Fruit fly (Drosophila melanogaster): ENCODE data around the gene CG14647.

The CG14647 gene

DNA sequence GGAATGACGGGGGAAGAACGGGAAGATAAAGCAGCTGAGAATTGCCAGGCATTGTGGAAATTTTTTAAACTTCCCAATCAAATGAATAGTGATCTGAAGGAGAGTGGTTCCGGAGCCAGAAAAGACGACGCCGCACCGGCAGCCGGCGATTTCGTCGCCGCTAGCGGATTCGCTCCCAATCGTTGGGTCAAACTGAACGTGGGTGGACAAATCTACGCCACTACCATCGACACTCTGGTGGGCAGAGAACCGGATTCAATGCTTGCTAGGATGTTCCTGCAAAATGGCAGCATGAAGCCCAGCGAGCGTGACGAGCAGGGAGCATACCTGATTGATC is at the start of gene CG14647:
CG14647 (plus strand) TSS at position 14 of the 337 bp plus-strand sequence.
- TF ChIP-seq CG8478 (optimal IDR thresholded peaks at IDR 0.05) (no peak), psq (optimal IDR thresholded peaks at IDR 0.05) (no peak), Dll (optimal IDR thresholded peaks at IDR 0.05) (no peak), EcR (GFP tag; optimal IDR thresholded peaks at IDR 0.05) (no peak), usp (GFP tag; optimal IDR thresholded peaks at IDR 0.05) (no peak), pan (optimal IDR thresholded peaks at IDR 0.05) (no peak)

DNA sequence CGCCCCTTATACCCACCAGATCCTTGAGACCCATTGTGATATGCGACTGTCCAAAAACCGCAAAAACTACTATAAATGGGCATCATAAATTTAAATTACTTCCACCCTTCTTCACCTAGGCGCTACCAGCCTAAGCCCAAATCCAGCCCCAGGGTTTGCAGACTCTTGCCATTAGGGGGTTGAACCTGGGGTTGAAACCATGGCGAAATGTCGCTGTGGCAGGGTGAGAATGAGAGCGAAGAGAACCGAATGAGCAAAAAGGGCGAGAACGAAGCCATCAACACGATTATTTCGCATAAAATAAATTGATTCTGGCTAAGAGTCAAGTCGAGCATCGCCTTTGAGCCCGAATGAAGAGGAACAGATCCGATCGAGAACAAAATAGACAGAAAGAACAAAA is 46.7 kb upstream of the CG14647 start:
- TF ChIP-seq CG8478 (optimal IDR thresholded peaks at IDR 0.05) (no peak), EcR (GFP tag; optimal IDR thresholded peaks at IDR 0.05) (no peak), Dll (optimal IDR thresholded peaks at IDR 0.05) (no peak), psq (optimal IDR thresholded peaks at IDR 0.05) (no peak), usp (GFP tag; optimal IDR thresholded peaks at IDR 0.05) (no peak), pan (optimal IDR thresholded peaks at IDR 0.05) (no peak)

dm6 chr3R:4359625-4360024 is 40.7 kb upstream of the CG14647 start, which contains the start of gene CG1090:
TSS of gene CG1090 (plus strand) at chr3R:4359883.
- TF ChIP-seq psq (optimal IDR thresholded peaks at IDR 0.05) (no peak), Dll (optimal IDR thresholded peaks at IDR 0.05) (no peak), pan (optimal IDR thresholded peaks at IDR 0.05) (no peak)

DNA sequence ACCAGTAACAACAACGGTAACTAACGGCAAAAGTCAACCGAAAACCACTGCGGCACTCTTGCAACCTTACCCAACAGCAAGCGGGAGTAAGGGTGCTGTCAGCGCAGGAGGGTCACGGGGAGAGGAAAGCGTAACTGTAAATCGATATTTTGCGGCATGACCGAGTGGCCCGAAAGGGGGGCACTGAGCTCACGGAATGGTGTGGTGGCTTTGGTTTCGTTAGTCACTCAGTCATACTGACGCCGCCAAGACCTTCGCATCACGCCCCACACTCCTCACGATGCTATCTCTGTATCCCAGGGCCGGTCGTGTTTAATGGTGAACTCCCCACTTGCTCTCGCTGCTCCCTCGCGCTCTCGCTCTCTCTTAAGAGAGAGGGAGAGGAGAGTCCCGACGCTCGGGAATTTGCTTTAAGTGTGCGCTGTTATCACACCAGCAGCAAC is 39.6 kb upstream of the CG14647 start:
- TF ChIP-seq EcR (GFP tag; optimal IDR thresholded peaks at IDR 0.05) (peak in 1 of 2 experiments; percentile 43), Dll (optimal IDR thresholded peaks at IDR 0.05) (peak; percentile 50), usp (GFP tag; optimal IDR thresholded peaks at IDR 0.05) (no peak)

DNA sequence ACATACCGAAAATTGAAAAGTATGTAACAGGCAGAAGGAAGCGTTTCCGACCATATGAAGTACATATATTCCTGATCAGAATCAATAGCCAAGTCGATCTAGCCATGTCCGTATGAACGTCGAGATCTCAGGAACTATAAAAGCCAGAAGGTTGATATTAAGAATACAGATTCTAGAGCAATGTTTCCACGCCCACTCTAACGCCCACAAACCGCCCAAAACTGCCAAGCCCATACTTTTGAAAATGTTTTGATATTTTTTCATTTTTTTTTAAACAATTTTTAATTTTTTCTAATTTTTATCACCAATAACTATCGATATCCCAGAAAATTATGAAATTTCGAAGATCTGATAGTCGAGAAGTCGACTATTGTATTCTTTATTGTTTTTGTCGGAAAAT is 38.3 kb upstream of the CG14647 start:
- TF ChIP-seq psq (optimal IDR thresholded peaks at IDR 0.05) (no peak), pan (optimal IDR thresholded peaks at IDR 0.05) (no peak), CG8478 (optimal IDR thresholded peaks at IDR 0.05) (no peak), Dll (optimal IDR thresholded peaks at IDR 0.05) (no peak), usp (GFP tag; optimal IDR thresholded peaks at IDR 0.05) (no peak), EcR (GFP tag; optimal IDR thresholded peaks at IDR 0.05) (no peak)

DNA sequence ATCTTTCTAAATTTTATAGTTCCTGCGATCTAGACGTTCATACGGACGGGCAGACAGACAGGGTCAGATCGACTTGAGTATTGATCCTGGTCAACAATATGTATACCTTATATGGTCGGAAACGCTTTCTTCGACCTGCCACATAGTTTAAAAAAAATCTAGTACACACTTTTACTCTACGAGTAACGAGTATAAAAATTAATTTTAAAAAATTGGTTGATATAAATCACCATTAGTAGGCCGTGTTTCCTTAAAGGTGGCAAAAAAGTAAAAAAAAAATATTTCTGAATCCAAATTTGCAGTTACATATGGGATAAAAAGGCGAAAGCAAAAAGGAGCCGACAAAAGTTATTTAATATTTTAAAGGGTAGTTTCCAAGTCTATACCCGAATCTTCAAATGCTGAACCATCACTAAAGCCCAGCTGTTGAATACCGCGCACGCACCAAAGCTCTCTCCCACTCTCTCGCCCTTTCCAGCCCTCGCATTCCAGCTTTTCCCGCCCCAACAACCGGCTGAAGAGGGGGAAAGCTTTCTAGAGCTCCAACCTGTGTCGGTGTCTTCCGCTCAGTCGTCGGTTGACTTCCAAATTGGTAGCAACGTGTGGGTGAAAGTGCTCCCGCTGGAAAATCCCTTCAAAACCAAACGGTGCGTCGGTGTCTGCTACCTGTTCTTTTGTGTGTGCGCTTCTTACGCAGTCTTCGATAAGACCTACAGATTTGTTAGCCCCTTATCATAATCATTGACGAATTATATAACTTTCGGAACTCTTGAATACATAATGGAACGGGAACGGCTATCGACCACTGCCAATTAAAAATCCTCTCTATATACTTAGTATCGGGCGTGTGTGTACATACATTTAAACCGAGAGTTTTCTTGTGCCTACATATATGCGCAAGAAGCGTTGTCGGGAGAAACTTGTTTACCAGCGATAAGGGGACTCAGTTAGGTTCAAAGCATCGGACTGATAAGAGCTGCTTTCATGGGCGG is 21.7 kb upstream of the CG14647 start, which contains the start of gene Sfxn1-3:
Sfxn1-3 (plus strand) TSS at position 238 of the 992 bp plus-strand sequence.
- TF ChIP-seq usp (GFP tag; optimal IDR thresholded peaks at IDR 0.05): no peak
- peak; percentile 74 for TF ChIP-seq pan (optimal IDR thresholded peaks at IDR 0.05)

DNA sequence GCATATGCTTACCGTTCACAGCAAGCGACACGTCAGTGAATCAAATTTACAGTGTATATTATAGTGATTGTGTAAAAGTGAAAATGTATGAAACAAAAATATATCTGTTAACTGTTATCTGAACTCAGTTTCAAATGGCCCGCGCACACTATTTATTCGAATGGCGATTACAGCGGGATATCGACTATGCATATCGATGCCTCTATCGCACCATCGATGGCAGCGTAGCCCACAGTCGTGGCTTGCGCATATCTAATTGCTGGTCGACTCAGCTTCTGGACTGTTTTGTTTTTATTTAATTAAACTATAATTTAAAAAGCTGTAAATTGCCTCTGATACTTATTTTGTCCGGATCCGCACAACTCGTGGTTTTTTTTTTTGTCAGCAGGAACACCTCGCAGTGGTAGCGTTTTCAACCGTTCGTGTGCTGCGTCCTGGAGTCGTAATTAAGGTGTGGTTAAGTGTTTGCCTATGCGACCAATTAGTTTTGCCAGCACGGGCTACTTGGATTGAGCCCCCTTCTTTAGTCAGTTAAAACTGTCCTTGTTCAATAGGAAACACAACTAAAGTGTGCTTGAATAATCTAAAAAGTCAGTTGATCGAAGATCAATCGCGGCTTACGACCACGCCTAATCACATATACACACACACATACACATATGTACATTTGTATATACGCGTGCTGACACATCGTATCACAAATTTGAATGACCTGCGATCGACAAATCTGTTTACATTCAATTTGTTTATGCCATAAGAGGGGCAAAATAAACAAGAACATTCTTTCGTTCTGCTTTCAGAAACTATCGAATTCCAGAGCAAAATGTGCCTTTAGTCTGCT is 19.0 kb upstream of the CG14647 start, which contains the start of gene Cont:
Cont (plus strand) TSS at position 228 of the 841 bp plus-strand sequence.
- TF ChIP-seq EcR (GFP tag; optimal IDR thresholded peaks at IDR 0.05) (no peak), usp (GFP tag; optimal IDR thresholded peaks at IDR 0.05) (no peak), CG8478 (optimal IDR thresholded peaks at IDR 0.05) (no peak), psq (optimal IDR thresholded peaks at IDR 0.05) (no peak)

DNA sequence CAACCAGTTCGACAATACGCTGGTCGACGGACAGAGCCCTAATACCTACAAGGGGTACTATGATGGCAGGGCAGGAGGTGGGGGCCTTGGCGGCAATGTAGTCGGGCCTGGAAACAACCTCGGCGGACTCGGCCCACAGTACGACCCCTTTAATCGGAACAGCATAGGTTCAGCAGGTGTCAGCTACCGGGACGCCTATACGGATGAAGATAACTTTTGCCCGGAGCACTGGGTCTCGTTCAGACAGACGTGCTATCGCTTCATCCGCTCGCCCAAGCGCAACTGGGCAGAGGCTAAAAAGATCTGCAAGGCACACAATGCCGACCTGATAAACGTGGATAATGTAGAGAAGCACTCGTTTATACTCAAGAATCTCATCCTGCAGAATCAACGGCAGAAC is 18.1 kb upstream of the CG14647 start:
- TF ChIP-seq CG8478 (optimal IDR thresholded peaks at IDR 0.05): no peak
- no peak for TF ChIP-seq pan (optimal IDR thresholded peaks at IDR 0.05)
- no peak for TF ChIP-seq Dll (optimal IDR thresholded peaks at IDR 0.05)

DNA sequence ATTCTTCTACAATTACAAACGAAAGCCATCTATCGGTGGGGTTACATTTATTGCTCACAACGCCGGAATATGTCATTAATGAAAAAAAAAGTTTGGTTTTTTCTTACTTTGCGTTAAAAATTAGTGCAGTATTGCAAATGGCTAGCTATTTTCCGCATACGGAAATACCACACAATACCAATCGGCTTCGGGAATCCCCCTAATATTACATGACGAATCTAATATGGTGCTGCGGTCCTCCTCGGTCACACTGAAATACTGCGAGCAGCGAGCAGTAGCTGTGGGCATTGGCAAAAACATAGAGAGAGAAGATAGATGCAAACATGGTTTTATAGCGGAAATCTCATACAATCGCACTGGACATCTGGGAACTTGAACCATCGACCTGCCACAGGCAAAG is 12.8 kb upstream of the CG14647 start, which contains the start of gene tub:
tub (plus strand) TSS at position 253 of the 400 bp plus-strand sequence.
- TF ChIP-seq psq (optimal IDR thresholded peaks at IDR 0.05) (no peak), Dll (optimal IDR thresholded peaks at IDR 0.05) (no peak), pan (optimal IDR thresholded peaks at IDR 0.05) (no peak), CG8478 (optimal IDR thresholded peaks at IDR 0.05) (no peak), EcR (GFP tag; optimal IDR thresholded peaks at IDR 0.05) (no peak), usp (GFP tag; optimal IDR thresholded peaks at IDR 0.05) (no peak)

DNA sequence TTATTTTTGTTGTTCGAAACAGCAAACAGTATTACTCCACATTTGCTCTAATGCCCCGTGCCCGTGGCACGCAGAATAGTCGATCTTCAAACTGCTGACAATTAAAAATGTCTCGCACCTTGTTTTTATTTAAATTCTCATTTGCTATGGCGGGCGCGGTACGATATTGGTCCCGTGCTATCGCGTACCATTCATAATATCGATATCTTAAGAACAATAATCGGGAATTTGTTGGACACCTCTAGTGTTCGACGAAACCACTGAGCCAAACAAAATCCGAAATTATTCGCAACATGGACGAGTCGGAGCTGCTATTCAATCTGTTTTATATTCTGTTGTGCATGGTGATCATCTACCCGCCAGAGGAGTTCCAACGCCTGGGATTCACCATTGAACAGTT is 10.2 kb upstream of the CG14647 start, which contains the start of gene CG14646:
CG14646 (plus strand) TSS at position 234 of the 400 bp plus-strand sequence.
- TF ChIP-seq usp (GFP tag; optimal IDR thresholded peaks at IDR 0.05): no peak
- TF ChIP-seq pan (optimal IDR thresholded peaks at IDR 0.05): no peak
- no peak for TF ChIP-seq EcR (GFP tag; optimal IDR thresholded peaks at IDR 0.05)
- no peak for TF ChIP-seq CG8478 (optimal IDR thresholded peaks at IDR 0.05)
- TF ChIP-seq psq (optimal IDR thresholded peaks at IDR 0.05): no peak
- no peak for TF ChIP-seq Dll (optimal IDR thresholded peaks at IDR 0.05)

DNA sequence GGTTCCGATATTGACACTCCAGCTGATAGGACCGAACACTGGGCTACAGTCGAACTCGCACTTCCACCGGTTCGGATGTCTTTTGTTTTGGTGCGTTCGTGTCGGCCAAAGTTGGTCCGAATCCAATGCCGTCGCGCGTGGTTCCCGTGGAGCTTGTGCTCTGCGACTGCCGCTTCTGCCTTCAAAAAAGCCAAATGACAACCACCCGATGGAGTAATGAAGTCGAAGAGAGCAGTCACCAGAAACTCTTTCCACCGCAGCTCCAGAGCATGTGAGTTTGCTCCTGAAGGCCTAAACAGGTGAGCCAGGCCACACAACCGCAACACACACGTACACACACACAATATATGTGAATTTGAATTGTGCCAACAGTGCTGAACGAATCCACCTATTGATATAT is 6.2 kb upstream of the CG14647 start, which contains the start of gene CG34112:
CG34112 (minus strand) TSS at position 143 of the 400 bp plus-strand sequence.
- TF ChIP-seq CG8478 (optimal IDR thresholded peaks at IDR 0.05) (no peak), EcR (GFP tag; optimal IDR thresholded peaks at IDR 0.05) (no peak), pan (optimal IDR thresholded peaks at IDR 0.05) (no peak), psq (optimal IDR thresholded peaks at IDR 0.05) (no peak), Dll (optimal IDR thresholded peaks at IDR 0.05) (no peak)
